Worm (Caenorhabditis elegans) whole organism, young adult: ENCODE results near the gene cdc-37.

Experiments used
- B0035.1 ChIP-seq: sonication (generic microtip); optimal IDR thresholded peaks from 2 replicates; lab custom pipeline; 2016; ENCODE audit warnings: missing genetic modification characterization, mild to moderate bottlenecking, missing compliant biosample characterization, missing genotype, missing genetic modification reagents
- C06A6.2 ChIP-seq: fragments of 200-800 bp; sonication (Bioruptor generic); conservative IDR thresholded peaks from 2 replicates; pipeline ENCODE4 v1.3.6; 2022; ENCODE audit warnings: missing genetic modification characterization, missing compliant biosample characterization
- D2030.7 ChIP-seq: fragments of 200-800 bp; sonication (Bioruptor generic); IDR thresholded peaks from 2 replicates; pipeline ENCODE4 v1.3.6; 2022; ENCODE audit warnings: missing genetic modification reagents, missing genetic modification characterization, missing compliant biosample characterization
- F23B12.7 ChIP-seq: sonication (generic microtip); optimal IDR thresholded peaks from 2 replicates; lab custom pipeline; 2017; ENCODE audit warnings: missing genetic modification characterization, mild to moderate bottlenecking, missing compliant biosample characterization, antibody characterized with exemption, moderate library complexity; ENCODE audit not compliant: insufficient read depth
- F33H1.4 ChIP-seq: fragments of 200-800 bp; sonication (Bioruptor generic); IDR thresholded peaks from 2 replicates; pipeline ENCODE4 v1.3.6; 2022; ENCODE audit warnings: missing genetic modification reagents, missing genetic modification characterization, missing compliant biosample characterization
- F57A8.1 ChIP-seq: fragments of 200-800 bp; sonication (Bioruptor generic); optimal IDR thresholded peaks from 2 replicates; lab custom pipeline; 2018; ENCODE audit warnings: mild to moderate bottlenecking, missing genetic modification characterization, moderate library complexity, missing compliant biosample characterization
- F57C9.4 ChIP-seq: sonication (generic microtip); optimal IDR thresholded peaks from 2 replicates; lab custom pipeline; 2017; ENCODE audit warnings: mild to moderate bottlenecking, missing genetic modification characterization, missing compliant biosample characterization
- T26A5.8 ChIP-seq: sonication (generic microtip); optimal IDR thresholded peaks from 2 replicates; lab custom pipeline; 2016; ENCODE audit warnings: missing genetic modification characterization, missing compliant biosample characterization
- Y53F4B.3 ChIP-seq: fragments of 200-800 bp; sonication (Bioruptor generic); IDR thresholded peaks from 2 replicates; pipeline ENCODE4 v1.3.6; 2022; ENCODE audit warnings: missing genetic modification reagents, missing genetic modification characterization, missing compliant biosample characterization
- Y53G8AR.9 ChIP-seq: fragments of 200-800 bp; sonication (Bioruptor generic); conservative IDR thresholded peaks from 2 replicates; pipeline ENCODE4 v1.3.6; 2022; ENCODE audit warnings: missing genetic modification reagents, missing genetic modification characterization, missing compliant biosample characterization
- ZK185.1 ChIP-seq: sonication (generic microtip); optimal IDR thresholded peaks from 2 replicates; lab custom pipeline; 2016; ENCODE audit warnings: mild to moderate bottlenecking, missing genetic modification characterization, missing compliant biosample characterization; ENCODE audit not compliant: poor library complexity, severe bottlenecking
- ama-1 ChIP-seq, 3 experiments: fragments of 150-350 bp in 1 of 3; sonication (generic microtip) in 2 of 3; optimal IDR thresholded peaks; 2 replicates each; lab custom pipeline; 2014 to 2018; ENCODE audit warnings: missing biosample characterization in 2 of 3, missing genetic modification characterization in 2 of 3, missing genetic modification reagents in 2 of 3
- athp-1 ChIP-seq: sonication (generic microtip); optimal IDR thresholded peaks from 2 replicates; lab custom pipeline; 2017; ENCODE audit warnings: mild to moderate bottlenecking, missing genetic modification characterization, missing compliant biosample characterization
- dpff-1 ChIP-seq: sonication (generic microtip); optimal IDR thresholded peaks from 2 replicates; lab custom pipeline; 2017; ENCODE audit warnings: mild to moderate bottlenecking, missing genetic modification characterization, missing compliant biosample characterization
- efl-1 ChIP-seq: fragments of 150-350 bp; optimal IDR thresholded peaks from 2 replicates; lab custom pipeline; 2014; ENCODE audit warnings: missing biosample characterization, missing genetic modification reagents, missing genetic modification characterization
- lir-1 ChIP-seq: fragments of 200-800 bp; sonication (Bioruptor generic); conservative IDR thresholded peaks from 2 replicates; pipeline ENCODE4 v1.3.6; 2022; ENCODE audit warnings: missing genetic modification reagents, missing genetic modification characterization, missing compliant biosample characterization
- madf-6 ChIP-seq: fragments of 200-800 bp; sonication (Bioruptor generic); IDR thresholded peaks from 2 replicates; pipeline ENCODE4 v1.3.6; 2022; ENCODE audit warnings: missing genetic modification reagents, missing genetic modification characterization, missing compliant biosample characterization
- madf-8 ChIP-seq: fragments of 200-800 bp; sonication (Bioruptor generic); conservative IDR thresholded peaks from 2 replicates; pipeline ENCODE4 v1.3.6; 2022; ENCODE audit warnings: missing genetic modification reagents, missing genetic modification characterization, missing compliant biosample characterization
- mel-28 ChIP-seq: sonication (generic microtip); optimal IDR thresholded peaks from 2 replicates; lab custom pipeline; 2016; ENCODE audit warnings: borderline replicate concordance, mild to moderate bottlenecking, missing genetic modification characterization, missing compliant biosample characterization
- nfya-1 ChIP-seq: sonication (generic microtip); optimal IDR thresholded peaks from 2 replicates; lab custom pipeline; 2017; ENCODE audit warnings: antibody characterized with exemption, missing compliant biosample characterization, missing genetic modification characterization, borderline replicate concordance; ENCODE audit not compliant: insufficient read depth
- nfyb-1 ChIP-seq: fragments of 200-800 bp; sonication (Bioruptor generic); IDR thresholded peaks from 2 replicates; pipeline ENCODE4 v1.3.6; 2022; ENCODE audit warnings: missing genetic modification reagents, missing genetic modification characterization, missing compliant biosample characterization
- nhr-120 ChIP-seq: fragments of 200-800 bp; sonication (Bioruptor generic); IDR thresholded peaks from 2 replicates; pipeline ENCODE4 v1.3.6; 2022; ENCODE audit warnings: missing genetic modification characterization, missing compliant biosample characterization
- sdz-38 ChIP-seq: sonication (generic microtip); optimal IDR thresholded peaks from 2 replicates; lab custom pipeline; 2016; ENCODE audit warnings: missing genotype, missing genetic modification characterization, missing compliant biosample characterization
- snpc-3.4 ChIP-seq: sonication (generic microtip); optimal IDR thresholded peaks from 2 replicates; lab custom pipeline; 2017; ENCODE audit warnings: missing genetic modification characterization, mild to moderate bottlenecking, missing compliant biosample characterization, antibody characterized with exemption, moderate library complexity, missing genotype, missing genetic modification reagents
- snpc-4 ChIP-seq, 5 experiments: fragments of 150-350 bp in 1 of 5; sonication (generic microtip) in 4 of 5; optimal IDR thresholded peaks; 2 replicates each; lab custom pipeline; 2014 to 2018; ENCODE audit warnings: missing genetic modification characterization in 5 of 5, missing biosample characterization in 3 of 5, antibody characterized with exemption in 2 of 5, mild to moderate bottlenecking in 2 of 5, missing compliant biosample characterization in 2 of 5, missing genotype in 2 of 5, moderate library complexity in 2 of 5, missing genetic modification reagents in 1 of 5
- somi-1 ChIP-seq: fragments of 200-800 bp; sonication (Bioruptor generic); optimal IDR thresholded peaks from 2 replicates; lab custom pipeline; 2018; ENCODE audit warnings: mild to moderate bottlenecking, missing genetic modification characterization, missing compliant biosample characterization
- tlf-1 ChIP-seq: fragments of 200-800 bp; sonication (Bioruptor generic); optimal IDR thresholded peaks from 2 replicates; lab custom pipeline; 2018; ENCODE audit warnings: mild to moderate bottlenecking, missing genetic modification characterization, missing compliant biosample characterization
- zfh-2 ChIP-seq: fragments of 200-800 bp; sonication (Bioruptor generic); conservative IDR thresholded peaks from 2 replicates; pipeline ENCODE4 v1.3.6; 2022; ENCODE audit warnings: missing genetic modification reagents, missing genetic modification characterization, missing compliant biosample characterization
- ztf-26 ChIP-seq: sonication (generic microtip); optimal IDR thresholded peaks from 2 replicates; lab custom pipeline; 2017; ENCODE audit warnings: missing genetic modification characterization, missing compliant biosample characterization

The cdc-37 gene

ce11 chrII:551245-551904 is 29.0 kb downstream of the cdc-37 start, which contains the start of gene lips-7:
lips-7 (plus strand) TSS chrII:551854.
- TF ChIP-seq nfyb-1 (GFP tag; lab: Robert Waterston, UW), result no peak
- TF ChIP-seq Y53G8AR.9 (GFP tag; lab: Robert Waterston, UW), result no peak
- TF ChIP-seq F57A8.1, result no peak
- no peak for TF ChIP-seq mel-28 (tag; lab: Kevin White, UChicago)
- TF ChIP-seq ZK185.1 (tag; lab: Kevin White, UChicago), result no peak
- no peak for TF ChIP-seq F57C9.4 (tag; lab: Kevin White, UChicago)
- peak; percentile 39 for TF ChIP-seq nfya-1
- no peak for TF ChIP-seq D2030.7 (GFP tag; lab: Robert Waterston, UW)
- TF ChIP-seq F33H1.4 (GFP tag; lab: Robert Waterston, UW), result no peak
- TF ChIP-seq zfh-2 (GFP tag; lab: Robert Waterston, UW), result peak; percentile 73
- no peak for TF ChIP-seq snpc-4 (GFP tag; optimal IDR thresholded peaks at IDR 0.05; lab: Kevin White, UChicago)
- TF ChIP-seq snpc-4 (tag; optimal IDR thresholded peaks at IDR 0.05; lab: Kevin White, UChicago), result no peak
- no peak for TF ChIP-seq dpff-1 (tag; lab: Kevin White, UChicago)
- TF ChIP-seq nhr-120 (GFP tag; lab: Robert Waterston, UW), result no peak
- TF ChIP-seq somi-1 (GFP tag; lab: Kevin White, UChicago), result no peak
- TF ChIP-seq, all 124 proteins: peak for 2

DNA sequence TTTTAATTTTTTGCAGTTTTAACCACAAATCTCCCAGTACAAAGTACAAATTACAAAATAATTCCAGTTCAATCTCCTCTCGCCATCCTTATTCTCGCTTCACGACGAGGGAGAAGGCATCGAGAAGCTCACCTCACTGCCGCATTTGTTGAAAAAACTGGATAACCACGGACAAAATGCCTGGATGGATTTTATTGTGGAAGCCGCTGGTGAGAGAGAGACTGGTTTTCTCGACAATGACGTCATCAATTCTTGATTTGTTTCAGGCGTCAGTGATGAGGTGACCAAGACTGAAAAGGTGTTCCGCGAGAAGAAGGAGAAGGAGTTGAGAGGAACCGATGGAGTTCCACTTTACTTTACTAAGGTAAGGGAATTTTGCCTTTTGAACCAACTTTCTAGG is 30.9 kb downstream of the cdc-37 start:
- TF ChIP-seq B0035.1 (tag; lab: Kevin White, UChicago), result no peak
- no peak for TF ChIP-seq ztf-26 (tag; lab: Kevin White, UChicago)
- TF ChIP-seq efl-1 (GFP tag; lab: Kevin White, UChicago), result no peak
- TF ChIP-seq madf-6 (GFP tag; lab: Robert Waterston, UW), result no peak
- no peak for TF ChIP-seq C06A6.2 (GFP tag; lab: Robert Waterston, UW)
- no peak for TF ChIP-seq T26A5.8 (tag; lab: Kevin White, UChicago)

DNA sequence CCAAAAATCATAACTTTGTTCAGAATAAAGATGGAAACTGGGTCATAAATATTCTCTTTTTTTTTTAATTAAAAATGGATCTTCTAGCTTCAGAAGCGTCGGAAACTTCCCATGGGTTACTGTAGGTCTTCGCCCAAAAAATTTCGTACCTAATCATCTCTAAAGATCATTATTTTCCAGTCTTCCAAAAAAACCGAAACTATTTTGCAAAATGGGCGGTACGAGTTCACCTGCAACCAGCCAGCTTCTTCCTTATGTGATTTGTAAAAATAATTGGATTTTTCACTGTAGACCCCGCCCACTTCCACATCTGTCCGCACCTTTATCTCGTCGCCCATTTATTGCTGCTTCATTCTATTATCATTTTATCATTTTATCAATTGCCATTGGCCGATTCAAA is 34.0 kb downstream of the cdc-37 start, which contains the start of gene mlt-10:
Gene mlt-10 (plus strand): TSS at position 301 of the 400 bp plus-strand sequence.
- TF ChIP-seq D2030.7 (GFP tag; lab: Robert Waterston, UW) (no peak), snpc-3.4 (tag; lab: Kevin White, UChicago) (no peak), tlf-1 (GFP tag; lab: Kevin White, UChicago) (no peak), lir-1 (GFP tag; lab: Robert Waterston, UW) (no peak), mel-28 (tag; lab: Kevin White, UChicago) (no peak), F23B12.7 (tag; lab: Kevin White, UChicago) (no peak), Y53F4B.3 (GFP tag; lab: Robert Waterston, UW) (no peak), F33H1.4 (GFP tag; lab: Robert Waterston, UW) (no peak), sdz-38 (tag; lab: Kevin White, UChicago) (no peak), zfh-2 (GFP tag; lab: Robert Waterston, UW) (no peak)

- TF ChIP-seq athp-1 (tag; lab: Kevin White, UChicago) (no peak), madf-8 (GFP tag; lab: Robert Waterston, UW) (no peak), ama-1 (optimal IDR thresholded peaks at IDR 0.05; lab: Kevin White, UChicago) (no peak), ama-1 (GFP tag; optimal IDR thresholded peaks at IDR 0.05; lab: Kevin White, UChicago) (no peak)
These were observed 38.0 kb downstream of the cdc-37 start for ce11 chrII:542416-542815.
